Worm (Caenorhabditis elegans): Measurements from ENCODE around the gene ZK792.1.

ZK792.1 gene

DNA sequence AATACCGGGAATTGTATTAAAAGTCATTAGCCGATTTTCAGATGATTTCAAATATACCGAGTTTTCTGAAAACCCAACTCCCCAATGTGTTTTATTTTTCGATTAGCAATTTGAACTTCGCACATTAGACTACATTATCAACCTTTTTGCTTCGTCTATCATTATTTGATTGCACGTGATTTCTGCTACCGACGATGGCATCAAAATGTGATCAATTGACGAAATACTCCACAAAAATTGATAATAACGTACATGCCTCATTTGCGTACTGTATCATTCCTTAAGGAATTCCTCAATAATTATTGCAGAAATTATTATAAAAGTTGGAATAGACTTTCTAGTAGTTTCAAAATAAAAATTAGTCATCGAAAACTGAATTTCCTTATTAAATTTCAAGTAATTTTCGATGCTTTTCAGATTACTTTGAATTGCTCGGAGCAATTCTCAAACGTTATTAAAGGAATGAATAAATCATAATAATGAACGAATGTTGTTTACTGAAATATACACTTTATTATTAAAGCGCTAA is 35.8 kb upstream of the ZK792.1 start:
- TF ChIP-seq nhr-111 (GFP tag; optimal IDR thresholded peaks at IDR 0.05) (no peak), daf-19 (GFP tag; conservative IDR thresholded peaks at IDR 0.05) (no peak), zip-2 (tag; optimal IDR thresholded peaks at IDR 0.05) (no peak), Y5F2A.4 (GFP tag; optimal IDR thresholded peaks at IDR 0.05) (no peak), ces-1 (GFP tag; optimal IDR thresholded peaks at IDR 0.05) (no peak), nhr-25 (tag; optimal IDR thresholded peaks at IDR 0.05; ENCODE audit: borderline replicate concordance, insufficient read depth) (no peak), mxl-2 (GFP tag; conservative IDR thresholded peaks at IDR 0.05) (no peak), ZK337.2 (GFP tag; IDR thresholded peaks at IDR 0.05) (no peak), mxl-3 (GFP tag; optimal IDR thresholded peaks at IDR 0.05) (no peak), lir-3 (tag; optimal IDR thresholded peaks at IDR 0.05) (no peak), pqm-1 (tag; optimal IDR thresholded peaks at IDR 0.05) (peak; percentile 65), php-3 (GFP tag; IDR thresholded peaks at IDR 0.05) (no peak), lin-38 (GFP tag; IDR thresholded peaks at IDR 0.05) (no peak), snpc-1.2 (GFP tag; IDR thresholded peaks at IDR 0.05) (no peak), tag-97 (GFP tag; IDR thresholded peaks at IDR 0.05) (no peak), dve-1 (tag; optimal IDR thresholded peaks at IDR 0.05; ENCODE audit: insufficient read depth) (peak; percentile 67), R02D3.7 (tag; optimal IDR thresholded peaks at IDR 0.05) (no peak), nhr-237 (tag; optimal IDR thresholded peaks at IDR 0.05) (no peak), lin-1 (GFP tag; IDR thresholded peaks at IDR 0.05) (no peak), zfp-3 (GFP tag; conservative IDR thresholded peaks at IDR 0.05) (no peak), ceh-20 (GFP tag; IDR thresholded peaks at IDR 0.05) (no peak), set-16 (GFP tag; IDR thresholded peaks at IDR 0.05) (no peak), F44E2.7 (GFP tag; IDR thresholded peaks at IDR 0.05) (no peak), skn-1 (tag; optimal IDR thresholded peaks at IDR 0.05) (no peak), nhr-11 (tag; optimal IDR thresholded peaks at IDR 0.05) (no peak), hlh-11 (tag; optimal IDR thresholded peaks at IDR 0.05) (peak; percentile 59), nhr-28 (tag; optimal IDR thresholded peaks at IDR 0.05) (peak; percentile 61), dmd-6 (GFP tag; IDR thresholded peaks at IDR 0.05) (peak; percentile 70), egl-27 (tag; optimal IDR thresholded peaks at IDR 0.05) (no peak), daf-16 (GFP tag; optimal IDR thresholded peaks at IDR 0.05) (no peak), daf-16 (tag; optimal IDR thresholded peaks at IDR 0.05) (peak; percentile 37), tra-1 (GFP tag; IDR thresholded peaks at IDR 0.05) (no peak), unc-62 (GFP tag; optimal IDR thresholded peaks at IDR 0.05 in 1 of 2) (peak in 1 of 2 experiments; percentile 88), unc-62 (tag; optimal IDR thresholded peaks at IDR 0.05) (no peak), lsy-2 (tag; optimal IDR thresholded peaks at IDR 0.05) (no peak), nhr-42 (GFP tag; IDR thresholded peaks at IDR 0.05) (no peak), T26A8.4 (GFP tag; IDR thresholded peaks at IDR 0.05) (no peak), ztf-7 (tag; optimal IDR thresholded peaks at IDR 0.05) (no peak), aly-2 (tag; optimal IDR thresholded peaks at IDR 0.05) (no peak), pha-4 (GFP tag; IDR thresholded peaks at IDR 0.05) (no peak), pha-4 (tag; optimal IDR thresholded peaks at IDR 0.05) (no peak), arid-1 (GFP tag; conservative IDR thresholded peaks at IDR 0.05) (no peak), gei-8 (GFP tag; optimal IDR thresholded peaks at IDR 0.05) (no peak), F10B5.3 (tag; optimal IDR thresholded peaks at IDR 0.05) (no peak), dpl-1 (GFP tag; optimal IDR thresholded peaks at IDR 0.05) (no peak), jun-1 (tag; optimal IDR thresholded peaks at IDR 0.05) (no peak), mep-1 (tag; optimal IDR thresholded peaks at IDR 0.05) (no peak), ceh-32 (tag; optimal IDR thresholded peaks at IDR 0.05; ENCODE audit: poor library complexity) (no peak), dmd-9 (GFP tag; IDR thresholded peaks at IDR 0.05) (no peak), sdz-12 (GFP tag; optimal IDR thresholded peaks at IDR 0.05) (no peak), madf-9 (GFP tag; conservative IDR thresholded peaks at IDR 0.05) (no peak), fos-1 (tag; optimal IDR thresholded peaks at IDR 0.05) (no peak)

Measured in whole organism, L4 larva.